Fruit fly (Drosophila melanogaster): ENCODE data around the gene tsg.

- TF ChIP-seq pan (optimal IDR thresholded peaks at IDR 0.05) = no peak
- no peak for TF ChIP-seq usp (GFP tag; optimal IDR thresholded peaks at IDR 0.05)
- TF ChIP-seq EcR (GFP tag; optimal IDR thresholded peaks at IDR 0.05) = no peak
Observed at dm6 chrX:12031400-12031799, 42.7 kb upstream of the tsg start, which contains the start of gene Cyp311a1.

Data from whole organism.